Fruit fly (Drosophila melanogaster): ENCODE results near the gene SMC1.

The SMC1 gene

DNA sequence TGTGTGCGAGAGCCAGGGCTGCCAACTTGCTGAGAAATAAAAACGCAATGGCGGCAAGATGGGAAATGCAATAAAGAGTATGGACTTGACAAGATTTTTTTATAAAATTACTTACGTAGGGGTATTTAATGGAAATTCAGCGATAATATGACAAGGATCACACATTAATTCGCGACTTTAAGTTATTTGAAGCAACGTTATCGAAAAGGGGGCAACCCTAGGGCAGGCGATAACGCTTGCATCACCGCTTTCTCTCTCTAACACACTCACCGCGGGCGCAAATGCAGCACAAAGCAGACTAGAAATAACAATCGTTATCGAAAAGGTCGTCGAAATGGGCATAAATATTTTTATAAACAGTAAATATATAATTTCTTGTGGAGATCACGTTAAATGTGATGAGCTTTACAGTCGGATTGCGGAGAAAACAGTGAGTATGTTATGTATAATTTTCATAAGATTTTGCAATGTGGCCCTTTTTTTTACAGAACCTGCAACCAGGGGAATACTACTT lies 10.0 kb upstream of the SMC1 start, which contains the start of gene Rox8 (continued):
- TF ChIP-seq CG4318 (GFP tag; optimal IDR thresholded peaks at IDR 0.05) (no peak), Eip93F (GFP tag; optimal IDR thresholded peaks at IDR 0.05) (no peak), acj6 (GFP tag; optimal IDR thresholded peaks at IDR 0.05) (peak; percentile 41), CG10669 (GFP tag; optimal IDR thresholded peaks at IDR 0.05) (no peak), pdm3 (GFP tag; optimal IDR thresholded peaks at IDR 0.05) (no peak), Met (GFP tag; optimal IDR thresholded peaks at IDR 0.05) (peak; percentile 62), CG6854 (GFP tag; optimal IDR thresholded peaks at IDR 0.05) (no peak), CG1621 (tag; optimal IDR thresholded peaks at IDR 0.05) (peak; percentile 17), spab (GFP tag; optimal IDR thresholded peaks at IDR 0.05) (no peak), CG11762 (GFP tag; optimal IDR thresholded peaks at IDR 0.05; ENCODE audit: insufficient read depth) (no peak), CG7368 (GFP tag; optimal IDR thresholded peaks at IDR 0.05) (no peak), Eip75B (GFP tag; optimal IDR thresholded peaks at IDR 0.05) (peak; percentile 49), fd59A (GFP tag; optimal IDR thresholded peaks at IDR 0.05) (no peak), CG31627 (GFP tag; optimal IDR thresholded peaks at IDR 0.05) (peak; percentile 50), Ets21C (GFP tag; optimal IDR thresholded peaks at IDR 0.05) (peak; percentile 46), CG10631 (GFP tag; optimal IDR thresholded peaks at IDR 0.05) (peak; percentile 11), cyc (GFP tag; optimal IDR thresholded peaks at IDR 0.05) (peak; percentile 41), net (GFP tag; optimal IDR thresholded peaks at IDR 0.05) (peak; percentile 12), CG15336 (GFP tag; IDR thresholded peaks at IDR 0.05) (no peak), Sox102F (GFP tag; optimal IDR thresholded peaks at IDR 0.05) (peak; percentile 59), CG6163 (GFP tag; IDR thresholded peaks at IDR 0.05) (peak; percentile 23; the same call in 1 of the 3 replicates), Hr39 (GFP tag; optimal IDR thresholded peaks at IDR 0.05) (peak; percentile 43), achi (GFP tag; optimal IDR thresholded peaks at IDR 0.05) (peak; percentile 42), topi (GFP tag; optimal IDR thresholded peaks at IDR 0.05) (peak; percentile 52), Smox (GFP tag; optimal IDR thresholded peaks at IDR 0.05) (no peak), fd85E (GFP tag; optimal IDR thresholded peaks at IDR 0.05) (no peak), Lpt (GFP tag; optimal IDR thresholded peaks at IDR 0.05) (no peak)

DNA sequence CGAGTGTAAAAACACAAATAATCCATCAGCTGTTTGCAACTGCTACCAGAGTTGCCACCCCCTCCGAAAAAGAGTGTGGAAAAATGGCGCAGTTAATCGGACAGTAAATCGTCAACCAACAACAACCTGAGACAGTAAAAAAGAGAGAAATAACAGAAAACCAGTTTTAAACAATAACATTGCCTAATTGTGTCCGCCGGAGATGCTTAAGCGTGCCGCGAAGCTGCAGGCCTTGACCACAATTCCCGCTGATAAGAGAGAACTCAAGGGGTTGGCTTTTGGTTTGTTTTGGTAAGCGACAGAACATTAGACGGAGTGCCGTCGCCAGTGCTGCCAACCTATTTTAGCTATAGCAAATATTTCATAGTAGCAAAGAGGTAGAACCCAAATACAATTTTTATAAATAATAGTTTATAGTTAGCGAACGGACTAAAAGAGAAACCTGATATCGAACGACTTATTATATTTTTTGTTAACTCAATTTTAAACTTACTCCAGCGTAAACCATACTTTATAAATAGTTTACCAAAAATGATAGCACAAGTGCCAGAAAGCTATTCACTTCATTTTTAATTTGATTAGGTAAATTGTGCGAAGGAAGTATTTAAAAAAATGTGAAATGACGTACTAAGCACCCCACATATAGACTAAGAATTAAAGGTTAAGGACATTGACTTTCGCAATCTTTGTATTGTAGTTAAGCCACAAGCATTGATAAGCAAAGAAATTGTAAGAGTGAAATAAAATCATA lies 7.2 kb upstream of the SMC1 start, which contains the start of the genes Atg6 and Pisd:
TSS of gene Atg6 (minus strand) at position 93 of the 751 bp plus-strand sequence.
TSS of gene Pisd (plus strand) at position 94 of the 751 bp plus-strand sequence.
- TF ChIP-seq CG4318 (GFP tag; optimal IDR thresholded peaks at IDR 0.05) (no peak), CG15336 (GFP tag; IDR thresholded peaks at IDR 0.05) (peak; percentile 9; the same call in 1 of the 2 replicates), CG7368 (GFP tag; optimal IDR thresholded peaks at IDR 0.05) (no peak), fd59A (GFP tag; optimal IDR thresholded peaks at IDR 0.05) (no peak), CG11294 (GFP tag; IDR thresholded peaks at IDR 0.05) (no peak), pdm3 (GFP tag; optimal IDR thresholded peaks at IDR 0.05) (no peak), vri (GFP tag; optimal IDR thresholded peaks at IDR 0.05) (peak; percentile 43), achi (GFP tag; optimal IDR thresholded peaks at IDR 0.05) (peak; percentile 7), Sox14 (GFP tag; optimal IDR thresholded peaks at IDR 0.05) (peak; percentile 32), spab (GFP tag; optimal IDR thresholded peaks at IDR 0.05) (no peak), dsx (GFP tag; optimal IDR thresholded peaks at IDR 0.05; ENCODE audit: poor library complexity, severe bottlenecking) (peak; percentile 63), CG6808 (GFP tag; optimal IDR thresholded peaks at IDR 0.05) (peak; percentile 50), CG16779 (tag; optimal IDR thresholded peaks at IDR 0.05) (no peak), topi (GFP tag; optimal IDR thresholded peaks at IDR 0.05) (peak; percentile 5), CG6854 (GFP tag; optimal IDR thresholded peaks at IDR 0.05) (no peak), CG6276 (GFP tag; optimal IDR thresholded peaks at IDR 0.05) (no peak), Eip75B (GFP tag; optimal IDR thresholded peaks at IDR 0.05) (peak; percentile 11), Met (GFP tag; optimal IDR thresholded peaks at IDR 0.05) (no peak), svp (GFP tag) (no peak), CG8632 (GFP tag; optimal IDR thresholded peaks at IDR 0.05) (no peak), CG8119 (GFP tag; IDR thresholded peaks at IDR 0.05) (no peak), Hr4 (GFP tag; optimal IDR thresholded peaks at IDR 0.05) (no peak), CG11902 (GFP tag; optimal IDR thresholded peaks at IDR 0.05) (no peak), eg (GFP tag; IDR thresholded peaks at IDR 0.05) (no peak), salr (GFP tag; optimal IDR thresholded peaks at IDR 0.05) (no peak), CG6163 (GFP tag; IDR thresholded peaks at IDR 0.05) (0 out of 3 replicates have a peak, but pooled peaks have one; percentile 38), Sox102F (GFP tag; optimal IDR thresholded peaks at IDR 0.05) (no peak), CG8319 (GFP tag; optimal IDR thresholded peaks at IDR 0.05) (no peak), Ets21C (GFP tag; optimal IDR thresholded peaks at IDR 0.05) (no peak), ss (GFP tag; optimal IDR thresholded peaks at IDR 0.05) (peak in 1 of 2 experiments; percentile 31), CG10631 (GFP tag; optimal IDR thresholded peaks at IDR 0.05) (peak; percentile 11), fkh (GFP tag; optimal IDR thresholded peaks at IDR 0.05) (peak; percentile 65), fd85E (GFP tag; optimal IDR thresholded peaks at IDR 0.05) (no peak), CG32006 (GFP tag; optimal IDR thresholded peaks at IDR 0.05) (no peak), CG11762 (GFP tag; optimal IDR thresholded peaks at IDR 0.05; ENCODE audit: insufficient read depth) (no peak), cyc (GFP tag; optimal IDR thresholded peaks at IDR 0.05) (peak; percentile 14)

Data from whole organism, prepupa.